Worm (Caenorhabditis elegans) whole organism, L2 larva: ENCODE data around the gene srh-133.

Experiments used
- ama-1 ChIP-seq: fragments of 150-350 bp; optimal IDR thresholded peaks from 2 replicates; lab custom pipeline; 2018; ENCODE audit warnings: inconsistent platforms
- lin-13 ChIP-seq: fragments of 150-350 bp; optimal IDR thresholded peaks from 2 replicates; lab custom pipeline; 2014; ENCODE audit warnings: missing biosample characterization, missing genetic modification reagents, missing genetic modification characterization
- nhr-12 ChIP-seq: fragments of 150-350 bp; optimal IDR thresholded peaks from 2 replicates; lab custom pipeline; 2014; ENCODE audit warnings: missing biosample characterization, missing genetic modification characterization
- nhr-129 ChIP-seq: fragments of 150-350 bp; optimal IDR thresholded peaks from 2 replicates; lab custom pipeline; 2014; ENCODE audit warnings: missing biosample characterization, missing genetic modification characterization
- skn-1 ChIP-seq: sonication (generic microtip); optimal IDR thresholded peaks from 2 replicates; lab custom pipeline; 2017; ENCODE audit warnings: missing biosample characterization, missing genetic modification characterization
- unc-55 ChIP-seq: fragments of 150-350 bp; sonication (generic microtip); optimal IDR thresholded peaks from 3 replicates; lab custom pipeline; 2014; ENCODE audit warnings: missing biosample characterization, missing genetic modification reagents, missing genetic modification characterization

DNA sequence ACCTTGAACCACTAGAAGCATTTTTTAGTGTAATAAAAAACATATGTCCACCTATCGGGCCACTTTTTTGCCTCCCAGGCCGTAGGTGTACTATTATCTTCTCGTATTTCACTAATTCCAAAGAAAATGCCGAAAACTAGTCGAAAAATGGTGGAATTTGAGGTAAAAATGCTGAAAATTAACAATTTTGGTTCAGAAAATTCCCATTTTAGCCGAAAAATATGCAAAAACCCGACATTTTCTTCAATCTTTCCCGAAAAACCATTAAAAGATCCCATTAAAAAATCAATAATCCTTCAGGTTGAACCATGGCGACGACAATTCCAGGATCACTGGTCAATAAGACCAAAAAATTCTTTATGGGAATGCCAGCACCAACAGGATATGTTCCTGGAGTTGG, 8.2 kb upstream of the srh-133 start, which contains the start of gene prp-6:
- no peak for TF ChIP-seq nhr-129 (tag; lab: Kevin White, UChicago)
- no peak for TF ChIP-seq skn-1 (tag; lab: Kevin White, UChicago)
- TF ChIP-seq nhr-12 = no peak
- TF ChIP-seq ama-1 = no peak
- no peak for TF ChIP-seq unc-55 (GFP tag; lab: Kevin White, UChicago)
- TF ChIP-seq lin-13 (GFP tag; lab: Kevin White, UChicago) = no peak
